Fruit fly (Drosophila melanogaster) Kc167 (cell line): ENCODE results near the gene nerfin-1.

Experiments
- Myc ChIP-seq: fragments of >200 bp; optimal IDR thresholded peaks from 2 replicates; lab custom pipeline; 2017; ENCODE audit warnings: missing external identifiers
- Sin3A ChIP-seq: fragments of >200 bp; optimal IDR thresholded peaks from 2 replicates; lab custom pipeline; 2018; ENCODE audit warnings: missing external identifiers
- h ChIP-seq: fragments of >200 bp; optimal IDR thresholded peaks from 3 replicates; lab custom pipeline; 2018; ENCODE audit warnings: missing external identifiers
- insv ChIP-seq: fragments of >200 bp; optimal IDR thresholded peaks from 3 replicates; lab custom pipeline; 2018; ENCODE audit warnings: missing external identifiers
- psq ChIP-seq: fragments of >200 bp; optimal IDR thresholded peaks from 2 replicates; lab custom pipeline; 2017; ENCODE audit warnings: missing external identifiers

DNA sequence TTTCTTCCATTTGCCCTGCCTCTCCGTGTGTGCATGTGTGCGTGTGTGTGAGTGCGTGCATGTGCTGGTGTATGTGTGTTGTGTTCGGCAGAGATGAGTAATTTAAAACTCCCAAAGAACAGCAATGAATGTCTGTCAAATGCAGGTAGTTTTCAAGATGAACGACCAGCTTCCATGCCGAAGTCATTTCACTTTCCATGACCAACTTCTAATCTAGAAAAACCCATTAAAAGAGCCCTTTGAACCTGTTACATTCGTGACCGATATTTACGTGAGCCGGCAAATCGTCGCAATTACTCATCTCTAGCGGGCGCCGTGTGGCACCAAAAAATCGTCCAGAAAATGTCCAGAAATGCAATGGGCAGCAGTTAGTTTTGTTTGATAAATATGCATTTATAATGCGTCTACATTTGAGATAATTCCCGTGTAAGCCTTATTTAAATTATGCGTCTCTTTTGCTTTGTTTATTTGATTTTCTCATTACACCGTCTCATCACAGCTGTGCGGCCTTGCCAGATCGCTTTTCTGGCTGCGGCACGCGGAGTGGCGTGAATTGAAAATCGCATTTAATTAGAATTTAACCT, 36.4 kb upstream of the nerfin-1 start:
- no peak for TF ChIP-seq h (lab: Kevin White, UChicago)
- no peak for TF ChIP-seq psq (lab: Kevin White, UChicago)
- no peak for TF ChIP-seq insv (lab: Kevin White, UChicago)
- TF ChIP-seq Myc: no peak
- TF ChIP-seq Sin3A (lab: Kevin White, UChicago): no peak
